Fruit fly (Drosophila melanogaster) whole organism, embryonic: ENCODE results near the gene CG31431.

Experiments
- Bteb2 ChIP-seq: fragments of 200-800 bp; sonication (Bioruptor generic); optimal IDR thresholded peaks from 2 replicates; lab custom pipeline; 2016; ENCODE audit warnings: missing biosample characterization, missing genetic modification characterization
- CG10543 ChIP-seq: fragments of 200-800 bp; sonication (Bioruptor generic); optimal IDR thresholded peaks from 3 replicates; lab custom pipeline; 2017; ENCODE audit warnings: missing biosample characterization, mild to moderate bottlenecking, missing genetic modification characterization, moderate library complexity
- CG13296 ChIP-seq: fragments of 200-800 bp; sonication (Bioruptor generic); optimal IDR thresholded peaks from 3 replicates; lab custom pipeline; 2018; ENCODE audit warnings: missing biosample characterization, mild to moderate bottlenecking, missing genetic modification characterization
- CG14710 ChIP-seq: fragments of 200-800 bp; sonication (Bioruptor generic); optimal IDR thresholded peaks from 3 replicates; lab custom pipeline; 2019; ENCODE audit warnings: missing biosample characterization, mild to moderate bottlenecking, missing genetic modification characterization, moderate library complexity
- CG15011 ChIP-seq: fragments of 200-800 bp; sonication (Bioruptor generic); optimal IDR thresholded peaks from 3 replicates; lab custom pipeline; 2018; ENCODE audit warnings: missing biosample characterization, mild to moderate bottlenecking, missing genetic modification characterization
- CG1603 ChIP-seq: fragments of 200-800 bp; sonication (Bioruptor generic); optimal IDR thresholded peaks from 2 replicates; lab custom pipeline; 2019; ENCODE audit warnings: missing biosample characterization, mild to moderate bottlenecking, missing genetic modification characterization, moderate library complexity
- CG16863 ChIP-seq: fragments of 200-800 bp; sonication (Bioruptor generic); optimal IDR thresholded peaks from 3 replicates; lab custom pipeline; 2016; ENCODE audit warnings: missing biosample characterization, missing genetic modification characterization
- CG17328 ChIP-seq: fragments of 200-800 bp; sonication (Bioruptor generic); IDR thresholded peaks from 2 replicates; pipeline ENCODE4 v1.3.6; 2022; ENCODE audit warnings: missing biosample characterization, missing genetic modification characterization
- CG17359 ChIP-seq: fragments of 200-800 bp; sonication (Bioruptor generic); optimal IDR thresholded peaks from 3 replicates; lab custom pipeline; 2018; ENCODE audit warnings: missing biosample characterization, mild to moderate bottlenecking, missing genetic modification characterization, moderate library complexity
- CG2199 ChIP-seq: fragments of 200-800 bp; sonication (Bioruptor generic); IDR thresholded peaks from 3 replicates; pipeline ENCODE4 v1.3.6; 2022; ENCODE audit warnings: missing biosample characterization, missing genetic modification characterization
- CG2202 ChIP-seq: fragments of 200-800 bp; sonication (Bioruptor generic); optimal IDR thresholded peaks from 2 replicates; lab custom pipeline; 2018; ENCODE audit warnings: missing biosample characterization, mild to moderate bottlenecking, missing genetic modification characterization
- CG2875 ChIP-seq: fragments of 200-800 bp; sonication (Bioruptor generic); optimal IDR thresholded peaks from 2 replicates; lab custom pipeline; 2017; ENCODE audit warnings: missing biosample characterization, mild to moderate bottlenecking, missing genetic modification characterization, missing genetic modification reagents
- CG2889 ChIP-seq: fragments of 200-800 bp; sonication (Bioruptor generic); IDR thresholded peaks from 3 replicates; pipeline ENCODE4 v1.3.6; 2022; ENCODE audit warnings: missing biosample characterization, missing genetic modification characterization
- CG34224 ChIP-seq: fragments of 200-800 bp; sonication (Bioruptor generic); IDR thresholded peaks from 3 replicates; pipeline ENCODE4 v1.3.6; 2022; ENCODE audit warnings: missing biosample characterization, missing genetic modification characterization; ENCODE audit not compliant: partially characterized antibody
- CG4360 ChIP-seq: fragments of 200-800 bp; sonication (Bioruptor generic); IDR thresholded peaks from 2 replicates; pipeline ENCODE4 v1.3.6; 2022; ENCODE audit warnings: missing biosample characterization, missing genetic modification characterization
- CG4424 ChIP-seq: fragments of 200-800 bp; sonication (Bioruptor generic); optimal IDR thresholded peaks from 3 replicates; lab custom pipeline; 2016; ENCODE audit warnings: missing biosample characterization, missing genetic modification characterization
- CG5180 ChIP-seq: fragments of 200-800 bp; sonication (Bioruptor generic); optimal IDR thresholded peaks from 3 replicates; lab custom pipeline; 2017; ENCODE audit warnings: missing biosample characterization, missing genetic modification characterization, mild to moderate bottlenecking, moderate library complexity, missing genetic modification reagents
- Camta ChIP-seq: fragments of 200-800 bp; sonication (Bioruptor generic); optimal IDR thresholded peaks from 2 replicates; lab custom pipeline; 2016; ENCODE audit warnings: missing biosample characterization, missing genetic modification characterization
- Dp ChIP-seq: fragments of 200-800 bp; sonication (Bioruptor generic); optimal IDR thresholded peaks from 2 replicates; lab custom pipeline; 2018; ENCODE audit warnings: missing biosample characterization, mild to moderate bottlenecking, missing genetic modification characterization, moderate library complexity
- Dref ChIP-seq: fragments of 200-800 bp; sonication (Bioruptor generic); IDR thresholded peaks from 2 replicates; pipeline ENCODE4 v1.3.6; 2022; ENCODE audit warnings: missing biosample characterization, missing genetic modification characterization
- Elba2 ChIP-seq: fragments of 200-800 bp; sonication (Bioruptor generic); optimal IDR thresholded peaks from 3 replicates; lab custom pipeline; 2016; ENCODE audit warnings: missing biosample characterization, missing genetic modification characterization
- Gsc ChIP-seq: fragments of 200-800 bp; sonication (Bioruptor generic); IDR thresholded peaks from 2 replicates; pipeline ENCODE4 v1.3.6; 2022; ENCODE audit warnings: missing biosample characterization, missing genetic modification characterization
- Hmr ChIP-seq: fragments of 200-800 bp; sonication (Bioruptor generic); optimal IDR thresholded peaks from 3 replicates; lab custom pipeline; 2017; ENCODE audit warnings: mild to moderate bottlenecking, missing biosample characterization, missing genetic modification reagents, missing genetic modification characterization
- Hr3 ChIP-seq: fragments of 200-800 bp; sonication (Bioruptor generic); optimal IDR thresholded peaks from 3 replicates; lab custom pipeline; 2016; ENCODE audit warnings: missing biosample characterization, missing genetic modification characterization
- Hr39 ChIP-seq: fragments of >200 bp; optimal IDR thresholded peaks from 2 replicates; lab custom pipeline; 2017
- Jarid2 ChIP-seq: fragments of 200-800 bp; sonication (Bioruptor generic); optimal IDR thresholded peaks from 3 replicates; lab custom pipeline; 2017; ENCODE audit warnings: mild to moderate bottlenecking, missing biosample characterization, missing genetic modification reagents, missing genetic modification characterization
- Neu2 ChIP-seq: fragments of 200-800 bp; sonication (Bioruptor generic); optimal IDR thresholded peaks from 3 replicates; lab custom pipeline; 2016; ENCODE audit warnings: missing biosample characterization, missing genetic modification characterization, borderline replicate concordance
- Opbp ChIP-seq: fragments of 200-800 bp; sonication (Bioruptor generic); IDR thresholded peaks from 3 replicates; pipeline ENCODE4 v1.3.6; 2022; ENCODE audit warnings: missing biosample characterization, missing genetic modification characterization; ENCODE audit not compliant: partially characterized antibody
- Sry-β ChIP-seq: fragments of 200-800 bp; sonication (Bioruptor generic); optimal IDR thresholded peaks from 2 replicates; lab custom pipeline; 2018; ENCODE audit warnings: missing biosample characterization, mild to moderate bottlenecking, missing genetic modification characterization, moderate library complexity
- YL-1 ChIP-seq: fragments of 200-800 bp; sonication (Bioruptor generic); optimal IDR thresholded peaks from 3 replicates; lab custom pipeline; 2017; ENCODE audit warnings: missing biosample characterization, mild to moderate bottlenecking, missing genetic modification characterization
- ara ChIP-seq: fragments of 200-800 bp; sonication (Bioruptor generic); IDR thresholded peaks from 2 replicates; pipeline ENCODE4 v1.3.6; 2022; ENCODE audit warnings: missing biosample characterization, missing genetic modification characterization
- bbx ChIP-seq: fragments of 200-800 bp; sonication (Bioruptor generic); IDR thresholded peaks from 2 replicates; pipeline ENCODE4 v1.3.6; 2022; ENCODE audit warnings: missing biosample characterization, missing genetic modification characterization; ENCODE audit not compliant: partially characterized antibody
- chm ChIP-seq: fragments of 200-800 bp; sonication (Bioruptor generic); IDR thresholded peaks from 2 replicates; pipeline ENCODE4 v1.3.6; 2022; ENCODE audit warnings: missing biosample characterization, missing genetic modification characterization
- crc ChIP-seq: fragments of 200-800 bp; sonication (Bioruptor generic); optimal IDR thresholded peaks from 2 replicates; lab custom pipeline; 2016; ENCODE audit warnings: missing biosample characterization, missing genetic modification characterization
- disco-r ChIP-seq: fragments of 200-800 bp; sonication (Bioruptor generic); optimal IDR thresholded peaks from 2 replicates; lab custom pipeline; 2016; ENCODE audit warnings: missing biosample characterization, missing genetic modification characterization
- emc ChIP-seq: fragments of 200-800 bp; sonication (Bioruptor generic); optimal IDR thresholded peaks from 2 replicates; lab custom pipeline; 2016; ENCODE audit warnings: missing biosample characterization, missing genetic modification characterization
- en ChIP-seq: fragments of 200-800 bp; sonication (Bioruptor generic); optimal IDR thresholded peaks from 2 replicates; lab custom pipeline; 2016; ENCODE audit warnings: missing biosample characterization, missing genetic modification characterization
- fd3F ChIP-seq: fragments of 200-800 bp; sonication (Bioruptor generic); optimal IDR thresholded peaks from 2 replicates; lab custom pipeline; 2018; ENCODE audit warnings: missing biosample characterization, mild to moderate bottlenecking, missing genetic modification characterization, moderate library complexity
- gsb-n ChIP-seq: fragments of 200-800 bp; sonication (Bioruptor generic); optimal IDR thresholded peaks from 3 replicates; lab custom pipeline; 2018; ENCODE audit warnings: missing biosample characterization, mild to moderate bottlenecking, missing genetic modification characterization
- hb ChIP-seq: fragments of 200-800 bp; sonication (Bioruptor generic); IDR thresholded peaks from 3 replicates; pipeline ENCODE4 v1.3.6; 2022; ENCODE audit warnings: missing biosample characterization, missing genetic modification characterization; ENCODE audit not compliant: partially characterized antibody
- kni ChIP-seq: fragments of 200-800 bp; sonication (Bioruptor generic); optimal IDR thresholded peaks from 3 replicates; lab custom pipeline; 2017; ENCODE audit warnings: mild to moderate bottlenecking, missing biosample characterization, missing genetic modification reagents, missing genetic modification characterization
- lab ChIP-seq: fragments of 200-800 bp; sonication (Bioruptor generic); optimal IDR thresholded peaks from 3 replicates; lab custom pipeline; 2017; ENCODE audit warnings: missing biosample characterization, missing genetic modification characterization, mild to moderate bottlenecking, moderate library complexity, missing genetic modification reagents
- lilli ChIP-seq: fragments of 200-800 bp; sonication (Bioruptor generic); optimal IDR thresholded peaks from 3 replicates; lab custom pipeline; 2016; ENCODE audit warnings: missing biosample characterization, missing genetic modification characterization
- salm ChIP-seq: fragments of 200-800 bp; sonication (Bioruptor generic); optimal IDR thresholded peaks from 2 replicates; lab custom pipeline; 2018; ENCODE audit warnings: missing biosample characterization, mild to moderate bottlenecking, missing genetic modification characterization
- sc ChIP-seq, 3 experiments: fragments of >200 bp in 2 of 3; fragments of 200-800 bp in 1 of 3; sonication (Bioruptor generic) in 1 of 3; optimal IDR thresholded peaks; 2 replicates in 2 of 3; 3 replicates in 1 of 3; lab custom pipeline; 2017; ENCODE audit warnings: mild to moderate bottlenecking in 1 of 3, missing biosample characterization in 1 of 3, missing genetic modification characterization in 1 of 3, missing genetic modification reagents in 1 of 3
- sens ChIP-seq: fragments of 200-800 bp; sonication (Bioruptor generic); peaks from one replicate; lab custom pipeline; 2016; ENCODE audit warnings: missing biosample characterization, missing genetic modification characterization
- stwl ChIP-seq: fragments of 200-800 bp; sonication (Bioruptor generic); optimal IDR thresholded peaks from 3 replicates; lab custom pipeline; 2018; ENCODE audit warnings: missing biosample characterization, mild to moderate bottlenecking, missing genetic modification characterization, moderate library complexity
- tin ChIP-seq: fragments of 200-800 bp; sonication (Bioruptor generic); optimal IDR thresholded peaks from 3 replicates; lab custom pipeline; 2016; ENCODE audit warnings: missing biosample characterization, missing genetic modification characterization
- unc-4 ChIP-seq: fragments of 200-800 bp; sonication (Bioruptor generic); IDR thresholded peaks from 2 replicates; pipeline ENCODE4 v1.3.6; 2022; ENCODE audit warnings: missing biosample characterization, missing genetic modification characterization; ENCODE audit not compliant: partially characterized antibody
- vvl ChIP-seq: fragments of 200-800 bp; sonication (Bioruptor generic); IDR thresholded peaks from 2 replicates; pipeline ENCODE4 v1.3.6; 2022; ENCODE audit warnings: missing biosample characterization, missing genetic modification characterization

Gene CG31431

DNA sequence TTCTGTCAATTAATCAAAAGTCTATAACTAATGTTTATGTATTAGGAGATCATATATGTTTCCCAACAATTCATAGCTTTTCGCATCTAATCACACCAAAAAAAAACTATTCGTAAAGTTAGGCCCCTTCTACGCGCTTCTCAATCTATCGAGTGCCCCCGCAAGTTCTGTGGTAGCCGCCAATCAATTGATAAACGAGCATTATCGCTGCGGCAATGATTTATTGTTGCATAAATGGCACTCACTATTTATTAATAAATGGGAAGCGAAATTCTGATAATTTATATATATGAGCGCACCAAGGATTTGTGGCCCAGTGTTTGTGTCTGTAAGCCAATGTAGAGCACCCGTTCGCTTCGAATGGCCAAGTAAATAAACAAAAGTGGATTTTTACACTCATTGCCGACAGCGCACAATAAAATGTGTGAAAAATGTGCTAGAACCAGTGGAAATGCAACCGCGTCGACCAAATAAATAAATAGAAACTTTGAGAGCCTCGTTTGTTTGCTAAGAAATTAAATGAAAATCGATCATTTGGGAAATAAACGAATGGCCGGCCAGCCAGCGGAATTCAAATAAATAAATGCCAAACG, 963 bp downstream of the CG31431 start (continued):
- TF ChIP-seq stwl (tag; lab: Kevin White, UChicago): no peak
- TF ChIP-seq CG2202: no peak
- TF ChIP-seq CG10543: peak; percentile 40
- no peak for TF ChIP-seq chm (GFP tag; lab: Robert Waterston, UW)
- no peak for TF ChIP-seq CG4360 (GFP tag; lab: Robert Waterston, UW)
- no peak for TF ChIP-seq kni (GFP tag; lab: Kevin White, UChicago)
- no peak for TF ChIP-seq unc-4 (GFP tag; lab: Robert Waterston, UW)
- no peak for TF ChIP-seq en (GFP tag; lab: Kevin White, UChicago)
- TF ChIP-seq Camta (GFP tag; lab: Kevin White, UChicago): no peak
- TF ChIP-seq gsb-n (tag; lab: Kevin White, UChicago): no peak
- TF ChIP-seq bbx (GFP tag; lab: Robert Waterston, UW): no peak
- no peak for TF ChIP-seq CG1603
- no peak for TF ChIP-seq Hmr (GFP tag; lab: Kevin White, UChicago)
- TF ChIP-seq Bteb2 (GFP tag; lab: Kevin White, UChicago): no peak
- TF ChIP-seq Jarid2 (GFP tag; lab: Kevin White, UChicago): peak; percentile 2
- no peak for TF ChIP-seq ara
- TF ChIP-seq sens: no peak
- no peak for TF ChIP-seq Hr39 (lab: Kevin White, UChicago)
- TF ChIP-seq Dp: no peak
- TF ChIP-seq YL-1: no peak
- TF ChIP-seq Sry-β (GFP tag; lab: Kevin White, UChicago): no peak
- no peak for TF ChIP-seq CG2199 (GFP tag; lab: Robert Waterston, UW)
- no peak for TF ChIP-seq Neu2
- no peak for TF ChIP-seq vvl (GFP tag; lab: Robert Waterston, UW)
- no peak for TF ChIP-seq Elba2 (GFP tag; lab: Kevin White, UChicago)
- no peak for TF ChIP-seq crc (GFP tag; lab: Kevin White, UChicago)
- no peak for TF ChIP-seq hb (GFP tag; lab: Robert Waterston, UW)
- TF ChIP-seq salm (tag; lab: Kevin White, UChicago): peak; percentile 36
- no peak for TF ChIP-seq CG34224
- no peak for TF ChIP-seq CG14710 (tag; lab: Kevin White, UChicago)
- TF ChIP-seq lilli (GFP tag; lab: Kevin White, UChicago): no peak
- no peak for TF ChIP-seq CG17359 (tag; lab: Kevin White, UChicago)
- no peak for TF ChIP-seq tin (GFP tag; lab: Kevin White, UChicago)
- TF ChIP-seq fd3F (GFP tag; lab: Kevin White, UChicago): no peak
- TF ChIP-seq Opbp (GFP tag; lab: Robert Waterston, UW): no peak
- TF ChIP-seq CG13296 (GFP tag; lab: Kevin White, UChicago): peak; percentile 4
- no peak for TF ChIP-seq CG17328 (GFP tag; lab: Robert Waterston, UW)
- no peak for TF ChIP-seq Hr3 (GFP tag; lab: Kevin White, UChicago)
- TF ChIP-seq disco-r (GFP tag; lab: Kevin White, UChicago): no peak
- TF ChIP-seq sc (optimal IDR thresholded peaks at IDR 0.05; lab: Kevin White, UChicago): no peak
- TF ChIP-seq sc (GFP tag; optimal IDR thresholded peaks at IDR 0.05; lab: Kevin White, UChicago): no peak
- peak; percentile 18 for TF ChIP-seq lab
- TF ChIP-seq CG16863 (GFP tag; lab: Kevin White, UChicago): no peak
- no peak for TF ChIP-seq CG4424 (GFP tag; lab: Kevin White, UChicago)
- no peak for TF ChIP-seq Dref (GFP tag; lab: Robert Waterston, UW)
- no peak for TF ChIP-seq CG2875
- no peak for TF ChIP-seq emc (GFP tag; lab: Kevin White, UChicago)
- TF ChIP-seq CG5180 (GFP tag; lab: Kevin White, UChicago): no peak
- no peak for TF ChIP-seq CG15011 (GFP tag; lab: Kevin White, UChicago)
- no peak for TF ChIP-seq CG2889 (GFP tag; lab: Robert Waterston, UW)
- TF ChIP-seq Gsc (GFP tag; lab: Robert Waterston, UW): no peak
